Worm (Caenorhabditis elegans) whole organism, L3 larva: ENCODE results near the gene F39G3.3.

Source experiments
- jun-1 ChIP-seq: fragments of 150-350 bp; optimal IDR thresholded peaks from 2 replicates; lab custom pipeline; 2014; ENCODE audit warnings: missing biosample characterization, missing genetic modification reagents, missing genetic modification characterization
- lin-39 ChIP-seq: fragments of 150-350 bp; optimal IDR thresholded peaks from 2 replicates; lab custom pipeline; 2018; ENCODE audit warnings: missing biosample characterization, missing genetic modification reagents, missing genetic modification characterization
- nhr-11 ChIP-seq: fragments of 150-350 bp; optimal IDR thresholded peaks from 2 replicates; lab custom pipeline; 2014; ENCODE audit warnings: missing biosample characterization, missing genetic modification characterization
- nhr-12 ChIP-seq: fragments of 150-350 bp; optimal IDR thresholded peaks from 2 replicates; lab custom pipeline; 2014; ENCODE audit warnings: missing biosample characterization, missing genetic modification characterization
- nhr-28 ChIP-seq: fragments of 150-350 bp; optimal IDR thresholded peaks from 2 replicates; lab custom pipeline; 2014; ENCODE audit warnings: missing biosample characterization, missing genetic modification characterization
- pqm-1 ChIP-seq: fragments of 150-350 bp; optimal IDR thresholded peaks from 2 replicates; lab custom pipeline; 2017; ENCODE audit warnings: missing biosample characterization, missing genetic modification characterization, inconsistent platforms
- unc-62 ChIP-seq: fragments of 150-350 bp; sonication (generic microtip); optimal IDR thresholded peaks from 4 replicates; lab custom pipeline; 2014; ENCODE audit warnings: missing biosample characterization, missing genetic modification reagents, missing genetic modification characterization
- zag-1 ChIP-seq: fragments of 150-350 bp; optimal IDR thresholded peaks from 2 replicates; lab custom pipeline; 2014; ENCODE audit warnings: missing biosample characterization, missing genetic modification characterization

- no peak for TF ChIP-seq nhr-12 (tag; lab: Kevin White, UChicago)
- TF ChIP-seq nhr-11 (tag; lab: Kevin White, UChicago), result no peak
- TF ChIP-seq zag-1 (tag; lab: Kevin White, UChicago), result no peak
- no peak for TF ChIP-seq pqm-1
- TF ChIP-seq lin-39 (tag; lab: Kevin White, UChicago), result no peak
- TF ChIP-seq jun-1 (tag; lab: Kevin White, UChicago), result no peak
- no peak for TF ChIP-seq unc-62
- no peak for TF ChIP-seq nhr-28
These were observed 47.6 kb upstream of the F39G3.3 start for ce11 chrV:4684137-4684536.
